Fruit fly (Drosophila melanogaster) Kc167 (cell line): ENCODE measurements around the gene CG7164.

Experiments
- Sin3A ChIP-seq: fragments of >200 bp; optimal IDR thresholded peaks from 2 replicates; lab custom pipeline; 2018; ENCODE audit warnings: missing external identifiers
- h ChIP-seq: fragments of >200 bp; optimal IDR thresholded peaks from 3 replicates; lab custom pipeline; 2018; ENCODE audit warnings: missing external identifiers
- psq ChIP-seq: fragments of >200 bp; optimal IDR thresholded peaks from 2 replicates; lab custom pipeline; 2017; ENCODE audit warnings: missing external identifiers

DNA sequence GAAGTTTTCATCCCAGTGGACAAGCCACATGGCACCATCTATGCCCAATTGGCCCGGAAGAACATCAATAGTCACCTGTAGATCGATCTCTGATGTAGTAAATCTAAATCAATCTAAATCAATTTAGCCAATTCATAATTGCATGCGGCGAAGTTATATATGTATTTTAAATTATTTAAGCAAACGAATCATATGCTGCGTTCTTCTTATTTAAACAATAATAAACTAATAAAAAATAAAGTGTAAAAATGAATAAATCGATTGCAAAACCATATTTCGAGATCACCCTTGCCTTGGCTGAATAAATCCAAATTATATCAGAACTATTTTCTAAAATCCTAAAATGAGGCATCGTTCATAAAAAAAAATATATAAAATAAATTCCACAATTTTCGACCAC is at the start of gene CG7164:
- no peak for TF ChIP-seq psq
- TF ChIP-seq Sin3A (lab: Kevin White, UChicago): no peak
- no peak for TF ChIP-seq h (lab: Kevin White, UChicago)
